Worm (Caenorhabditis elegans) whole organism, midembryonic: Measurements from ENCODE around the gene srx-130.

Experiments used
- T22C8.4 ChIP-seq: fragments of 200-800 bp; sonication (Bioruptor generic); IDR thresholded peaks from 2 replicates; pipeline ENCODE4 v1.3.6; 2022; ENCODE audit warnings: missing genetic modification characterization, missing compliant biosample characterization
- ztf-23 ChIP-seq: fragments of 200-800 bp; sonication (Bioruptor generic); IDR thresholded peaks from 2 replicates; pipeline ENCODE4 v1.3.6; 2022; ENCODE audit warnings: missing genetic modification reagents, missing genetic modification characterization, missing compliant biosample characterization

- TF ChIP-seq T22C8.4 (GFP tag; lab: Robert Waterston, UW) (no peak), ztf-23 (no peak)
Observed at ce11 chrV:13878226-13878625, 35.0 kb downstream of the srx-130 start.
